Worm (Caenorhabditis elegans) whole organism, L3 larva: ENCODE data around the gene cyp-29A4.

Experiments used
- R02D3.7 ChIP-seq: fragments of 150-350 bp; optimal IDR thresholded peaks from 2 replicates; lab custom pipeline; 2014; ENCODE audit warnings: missing biosample characterization, missing genetic modification characterization
- ZK546.5 ChIP-seq: sonication (generic microtip); optimal IDR thresholded peaks from 2 replicates; lab custom pipeline; 2017; ENCODE audit warnings: missing biosample characterization, missing genetic modification characterization
- aly-2 ChIP-seq: fragments of 150-350 bp; optimal IDR thresholded peaks from 2 replicates; lab custom pipeline; 2014; ENCODE audit warnings: missing biosample characterization, missing genetic modification characterization
- ama-1 ChIP-seq: fragments of 150-350 bp; optimal IDR thresholded peaks from 2 replicates; lab custom pipeline; 2018
- ceh-28 ChIP-seq: fragments of 150-350 bp; optimal IDR thresholded peaks from 2 replicates; lab custom pipeline; 2014; ENCODE audit warnings: missing biosample characterization, missing genetic modification reagents, missing genetic modification characterization
- ceh-82 ChIP-seq: fragments of 150-350 bp; optimal IDR thresholded peaks from 2 replicates; lab custom pipeline; 2014; ENCODE audit warnings: missing biosample characterization, missing genetic modification characterization
- ceh-9 ChIP-seq: sonication (generic microtip); optimal IDR thresholded peaks from 2 replicates; lab custom pipeline; 2018; ENCODE audit warnings: missing biosample characterization, missing genetic modification characterization
- daf-12 ChIP-seq: fragments of 150-350 bp; optimal IDR thresholded peaks from 2 replicates; lab custom pipeline; 2014; ENCODE audit warnings: missing biosample characterization, missing genetic modification reagents, missing genetic modification characterization
- elt-1 ChIP-seq: fragments of 150-350 bp; optimal IDR thresholded peaks from 2 replicates; lab custom pipeline; 2014; ENCODE audit warnings: missing biosample characterization, missing genetic modification characterization
- elt-2 ChIP-seq: sonication (generic microtip); optimal IDR thresholded peaks from 2 replicates; lab custom pipeline; 2016; ENCODE audit warnings: missing genetic modification reagents, mild to moderate bottlenecking, missing genetic modification characterization, missing compliant biosample characterization
- elt-3 ChIP-seq, 3 experiments: fragments of 150-350 bp in 1 of 3; sonication (generic microtip) in 2 of 3; optimal IDR thresholded peaks; 2 replicates in 2 of 3; 4 replicates in 1 of 3; lab custom pipeline; 2014 to 2017; ENCODE audit warnings: missing biosample characterization in 3 of 3, missing genetic modification characterization in 3 of 3
- eor-1 ChIP-seq, 2 experiments: fragments of 150-350 bp; optimal IDR thresholded peaks; 2 replicates each; lab custom pipeline; 2014 to 2018; ENCODE audit warnings: missing biosample characterization in 2 of 2, missing genetic modification characterization in 2 of 2
- fkh-2 ChIP-seq: fragments of 150-350 bp; optimal IDR thresholded peaks from 2 replicates; lab custom pipeline; 2014; ENCODE audit warnings: missing biosample characterization, missing genetic modification reagents, missing genetic modification characterization
- fos-1 ChIP-seq: fragments of 150-350 bp; optimal IDR thresholded peaks from 2 replicates; lab custom pipeline; 2014; ENCODE audit warnings: missing biosample characterization, missing genetic modification characterization
- hmg-11 ChIP-seq: sonication (generic microtip); optimal IDR thresholded peaks from 2 replicates; lab custom pipeline; 2016; ENCODE audit warnings: missing genetic modification characterization, missing compliant biosample characterization
- jun-1 ChIP-seq: fragments of 150-350 bp; optimal IDR thresholded peaks from 2 replicates; lab custom pipeline; 2014; ENCODE audit warnings: missing biosample characterization, missing genetic modification reagents, missing genetic modification characterization
- lin-15B ChIP-seq: fragments of 150-350 bp; optimal IDR thresholded peaks from 2 replicates; lab custom pipeline; 2014; ENCODE audit warnings: missing biosample characterization, missing genetic modification characterization
- lin-39 ChIP-seq: fragments of 150-350 bp; optimal IDR thresholded peaks from 2 replicates; lab custom pipeline; 2018; ENCODE audit warnings: missing biosample characterization, missing genetic modification reagents, missing genetic modification characterization
- lsy-12 ChIP-seq: sonication (generic microtip); optimal IDR thresholded peaks from 2 replicates; lab custom pipeline; 2016; ENCODE audit warnings: mild to moderate bottlenecking, missing genetic modification characterization, missing compliant biosample characterization
- mdl-1 ChIP-seq: fragments of 150-350 bp; optimal IDR thresholded peaks from 2 replicates; lab custom pipeline; 2014; ENCODE audit warnings: missing biosample characterization, missing genetic modification characterization
- mml-1 ChIP-seq: fragments of 150-350 bp; sonication (generic microtip); optimal IDR thresholded peaks from 3 replicates; lab custom pipeline; 2014; ENCODE audit warnings: missing biosample characterization, missing genetic modification characterization
- nfya-1 ChIP-seq: sonication (generic microtip); optimal IDR thresholded peaks from 2 replicates; lab custom pipeline; 2017; ENCODE audit warnings: missing genetic modification characterization, mild to moderate bottlenecking, missing compliant biosample characterization, antibody characterized with exemption, moderate library complexity; ENCODE audit not compliant: insufficient read depth
- nhr-11 ChIP-seq: fragments of 150-350 bp; optimal IDR thresholded peaks from 2 replicates; lab custom pipeline; 2014; ENCODE audit warnings: missing biosample characterization, missing genetic modification characterization
- nhr-12 ChIP-seq: fragments of 150-350 bp; optimal IDR thresholded peaks from 2 replicates; lab custom pipeline; 2014; ENCODE audit warnings: missing biosample characterization, missing genetic modification characterization
- nhr-23 ChIP-seq: fragments of 150-350 bp; optimal IDR thresholded peaks from 2 replicates; lab custom pipeline; 2014; ENCODE audit warnings: missing biosample characterization, missing genetic modification reagents, missing genetic modification characterization
- nhr-237 ChIP-seq: fragments of 150-350 bp; optimal IDR thresholded peaks from 2 replicates; lab custom pipeline; 2014; ENCODE audit warnings: missing biosample characterization, missing genetic modification characterization
- nhr-25 ChIP-seq: sonication (generic microtip); optimal IDR thresholded peaks from 2 replicates; lab custom pipeline; 2017; ENCODE audit warnings: missing biosample characterization, missing genetic modification characterization
- nhr-28 ChIP-seq: fragments of 150-350 bp; optimal IDR thresholded peaks from 2 replicates; lab custom pipeline; 2014; ENCODE audit warnings: missing biosample characterization, missing genetic modification characterization
- nhr-43 ChIP-seq: sonication (generic microtip); optimal IDR thresholded peaks from 2 replicates; lab custom pipeline; 2016; ENCODE audit warnings: mild to moderate bottlenecking, missing genetic modification characterization, missing compliant biosample characterization; ENCODE audit not compliant: poor library complexity, severe bottlenecking
- nhr-67 ChIP-seq: fragments of 150-350 bp; optimal IDR thresholded peaks from 2 replicates; lab custom pipeline; 2014; ENCODE audit warnings: missing biosample characterization, missing genetic modification characterization
- nhr-76 ChIP-seq: fragments of 150-350 bp; sonication (generic microtip); optimal IDR thresholded peaks from 5 replicates; lab custom pipeline; 2014; ENCODE audit warnings: missing biosample characterization, missing genetic modification characterization
- nhr-77 ChIP-seq: fragments of 150-350 bp; optimal IDR thresholded peaks from 2 replicates; lab custom pipeline; 2014; ENCODE audit warnings: missing biosample characterization, missing genetic modification characterization
- pha-4 ChIP-seq: fragments of 150-350 bp; optimal IDR thresholded peaks from 2 replicates; lab custom pipeline; 2014; ENCODE audit warnings: missing biosample characterization, missing genetic modification reagents, missing genetic modification characterization
- pqm-1 ChIP-seq: fragments of 150-350 bp; optimal IDR thresholded peaks from 2 replicates; lab custom pipeline; 2017; ENCODE audit warnings: missing biosample characterization, missing genetic modification characterization, inconsistent platforms
- sea-2 ChIP-seq: fragments of 150-350 bp; sonication (generic microtip); optimal IDR thresholded peaks from 4 replicates; lab custom pipeline; 2014; ENCODE audit warnings: missing biosample characterization, missing genetic modification reagents, missing genetic modification characterization
- skn-1 ChIP-seq: fragments of 150-350 bp; optimal IDR thresholded peaks from 2 replicates; lab custom pipeline; 2014; ENCODE audit warnings: missing biosample characterization, missing genetic modification characterization
- snpc-4 ChIP-seq: fragments of 150-350 bp; optimal IDR thresholded peaks from 2 replicates; lab custom pipeline; 2014; ENCODE audit warnings: missing biosample characterization, missing genetic modification characterization
- unc-39 ChIP-seq: sonication (generic microtip); optimal IDR thresholded peaks from 4 replicates; lab custom pipeline; 2017; ENCODE audit warnings: missing biosample characterization, missing genetic modification characterization
- unc-62 ChIP-seq: fragments of 150-350 bp; sonication (generic microtip); optimal IDR thresholded peaks from 4 replicates; lab custom pipeline; 2014; ENCODE audit warnings: missing biosample characterization, missing genetic modification reagents, missing genetic modification characterization
- zag-1 ChIP-seq: fragments of 150-350 bp; optimal IDR thresholded peaks from 2 replicates; lab custom pipeline; 2014; ENCODE audit warnings: missing biosample characterization, missing genetic modification characterization
- ztf-11 ChIP-seq: fragments of 150-350 bp; optimal IDR thresholded peaks from 2 replicates; lab custom pipeline; 2014; ENCODE audit warnings: missing biosample characterization, missing genetic modification characterization
- ztf-4 ChIP-seq: fragments of 150-350 bp; optimal IDR thresholded peaks from 2 replicates; lab custom pipeline; 2014; ENCODE audit warnings: missing biosample characterization, missing genetic modification characterization

Gene cyp-29A4

ce11 chrV:9685559-9685958, 31.0 kb downstream of the cyp-29A4 start, which contains the start of gene ZK287.4:
Gene ZK287.4, minus strand, starts transcription at chrV:9685659.
- TF ChIP-seq nhr-77 (tag; lab: Kevin White, UChicago) (no peak), nhr-25 (tag; lab: Kevin White, UChicago) (no peak), elt-2 (tag; lab: Kevin White, UChicago) (no peak), ceh-9 (tag; lab: Kevin White, UChicago) (no peak), pqm-1 (tag; lab: Kevin White, UChicago) (no peak), nhr-76 (tag; lab: Kevin White, UChicago) (no peak), R02D3.7 (tag; lab: Kevin White, UChicago) (no peak), lsy-12 (tag; lab: Kevin White, UChicago) (no peak), pha-4 (no peak), nhr-43 (tag; lab: Kevin White, UChicago) (no peak), jun-1 (no peak), ZK546.5 (tag; lab: Kevin White, UChicago) (no peak), snpc-4 (no peak)

ce11 chrV:9689364-9689763, 34.8 kb downstream of the cyp-29A4 start:
- TF ChIP-seq ama-1 (lab: Kevin White, UChicago), result peak; percentile 32
- TF ChIP-seq mml-1 (tag; lab: Kevin White, UChicago), result no peak
- no peak for TF ChIP-seq nfya-1 (tag; lab: Kevin White, UChicago)

- TF ChIP-seq zag-1 (tag; lab: Kevin White, UChicago) (no peak), ztf-11 (tag; lab: Kevin White, UChicago) (no peak), nhr-76 (tag; lab: Kevin White, UChicago) (no peak), nhr-12 (no peak), elt-3 (tag; optimal IDR thresholded peaks at IDR 0.05; lab: Kevin White, UChicago) (no peak), ceh-28 (tag; lab: Kevin White, UChicago) (no peak), aly-2 (tag; lab: Kevin White, UChicago) (no peak), daf-12 (no peak), fkh-2 (no peak), sea-2 (GFP tag; lab: Kevin White, UChicago) (no peak), nfya-1 (tag; lab: Kevin White, UChicago) (no peak), jun-1 (no peak), nhr-43 (tag; lab: Kevin White, UChicago) (no peak), eor-1 (tag; optimal IDR thresholded peaks at IDR 0.05; lab: Kevin White, UChicago) (no peak), lin-39 (tag; lab: Kevin White, UChicago) (no peak), ceh-9 (tag; lab: Kevin White, UChicago) (no peak), unc-62 (GFP tag; lab: Kevin White, UChicago) (no peak)
These were observed 35.6 kb downstream of the cyp-29A4 start, which contains the start of gene rbx-1 for ce11 chrV:9690099-9690572. Gene rbx-1, minus strand, starts transcription at chrV:9690522.

- TF ChIP-seq snpc-4, result peak; percentile 18
- TF ChIP-seq pha-4, result peak; percentile 57
- peak; percentile 15 for TF ChIP-seq lsy-12 (tag; lab: Kevin White, UChicago)
- peak; percentile 22 for TF ChIP-seq skn-1
- peak; percentile 11 for TF ChIP-seq elt-2 (tag; lab: Kevin White, UChicago)
- no peak for TF ChIP-seq ceh-82 (tag; lab: Kevin White, UChicago)
- no peak for TF ChIP-seq unc-39 (tag; lab: Kevin White, UChicago)
- TF ChIP-seq lin-15B (tag; lab: Kevin White, UChicago), result peak; percentile 41
- peak; percentile 72 for TF ChIP-seq hmg-11 (tag; lab: Kevin White, UChicago)
- TF ChIP-seq nhr-23, result peak; percentile 41
- TF ChIP-seq jun-1, result no peak
- peak; percentile 51 for TF ChIP-seq nhr-25 (tag; lab: Kevin White, UChicago)
These were observed 36.2 kb downstream of the cyp-29A4 start for ce11 chrV:9690728-9691127.

ce11 chrV:9692109-9692581, 37.6 kb downstream of the cyp-29A4 start, which contains the start of gene ztf-9:
Gene ztf-9, minus strand, starts transcription at chrV:9692159.
- TF ChIP-seq nhr-67 (tag; lab: Kevin White, UChicago) (no peak), elt-1 (tag; lab: Kevin White, UChicago) (no peak), nhr-12 (no peak), nhr-11 (tag; lab: Kevin White, UChicago) (no peak), aly-2 (tag; lab: Kevin White, UChicago) (no peak), nhr-76 (tag; lab: Kevin White, UChicago) (no peak), R02D3.7 (tag; lab: Kevin White, UChicago) (no peak), daf-12 (no peak), nhr-237 (tag; lab: Kevin White, UChicago) (no peak), elt-3 (tag; optimal IDR thresholded peaks at IDR 0.05; lab: Kevin White, UChicago) (no peak), ceh-28 (tag; lab: Kevin White, UChicago) (no peak), nhr-28 (tag; lab: Kevin White, UChicago) (no peak), mdl-1 (no peak), ztf-4 (tag; lab: Kevin White, UChicago) (no peak), fos-1 (tag; lab: Kevin White, UChicago) (no peak), eor-1 (tag; optimal IDR thresholded peaks at IDR 0.05; lab: Kevin White, UChicago) (no peak), nhr-43 (tag; lab: Kevin White, UChicago) (no peak), pha-4 (peak; percentile 51), hmg-11 (tag; lab: Kevin White, UChicago) (peak; percentile 45), nhr-77 (tag; lab: Kevin White, UChicago) (no peak), ceh-82 (tag; lab: Kevin White, UChicago) (no peak), lin-15B (tag; lab: Kevin White, UChicago) (peak; percentile 38), sea-2 (GFP tag; lab: Kevin White, UChicago) (no peak), skn-1 (no peak), ztf-11 (tag; lab: Kevin White, UChicago) (no peak), lsy-12 (tag; lab: Kevin White, UChicago) (no peak), ama-1 (lab: Kevin White, UChicago) (no peak)
